Fruit fly (Drosophila melanogaster): ENCODE measurements around the gene CtIP.

CtIP gene

DNA sequence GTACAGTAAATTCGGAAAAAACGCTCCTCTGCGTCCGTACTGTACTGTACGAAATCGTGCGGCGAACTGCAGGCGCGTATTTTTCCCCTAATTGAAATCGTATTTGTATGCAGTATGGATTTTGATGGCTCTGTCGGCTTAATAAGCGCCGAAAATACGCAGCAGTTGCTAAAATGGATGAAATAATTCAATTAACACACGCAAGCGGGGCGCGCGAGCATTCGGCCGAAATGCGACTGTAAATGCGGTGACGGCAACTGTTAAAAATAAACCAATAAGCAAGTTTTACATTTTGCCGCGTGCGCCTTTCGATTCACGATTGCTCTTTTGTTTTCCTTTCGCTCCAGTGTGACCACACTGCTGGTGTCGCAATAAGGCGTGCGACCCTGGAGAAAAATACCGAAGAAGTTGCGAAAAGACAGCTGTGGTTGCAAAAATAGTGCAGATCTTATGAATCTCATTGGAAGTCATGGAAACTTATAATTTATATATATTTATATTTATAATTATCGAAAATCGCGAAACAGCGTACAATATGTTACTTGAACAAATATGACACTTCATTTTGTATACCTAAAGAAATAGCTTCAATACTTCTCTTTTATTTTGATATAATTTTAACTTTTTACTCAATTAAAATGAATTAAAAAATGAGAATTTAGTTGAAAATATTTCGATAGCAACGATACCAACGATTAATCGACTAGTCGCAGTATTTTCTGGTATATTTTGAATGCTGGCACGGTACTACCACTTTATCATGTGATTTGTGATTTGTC is 37.2 kb downstream of the CtIP start, which contains the start of the genes CG32428 and CG5969 (continued):
- no peak for TF ChIP-seq CG10654 (GFP tag; optimal IDR thresholded peaks at IDR 0.05)
- peak; percentile 44; the same call in 1 of the 2 replicates for TF ChIP-seq Xrp1 (GFP tag; IDR thresholded peaks at IDR 0.05)
- peak; percentile 65 for TF ChIP-seq caup (GFP tag; optimal IDR thresholded peaks at IDR 0.05; ENCODE audit: severe bottlenecking)
- no peak for TF ChIP-seq kah (GFP tag; optimal IDR thresholded peaks at IDR 0.05)
- TF ChIP-seq Sry-δ (GFP tag; optimal IDR thresholded peaks at IDR 0.05), result no peak
- TF ChIP-seq insv (GFP tag; optimal IDR thresholded peaks at IDR 0.05), result peak in 1 of 2 experiments; percentile 70
- no peak for TF ChIP-seq pita (GFP tag; optimal IDR thresholded peaks at IDR 0.05)
- TF ChIP-seq kay (GFP tag; optimal IDR thresholded peaks at IDR 0.05), result peak; percentile 1
- TF ChIP-seq Ptx1 (GFP tag; IDR thresholded peaks at IDR 0.05), result peak; percentile 70
- peak; percentile 52 for TF ChIP-seq Sox100B (GFP tag; optimal IDR thresholded peaks at IDR 0.05)
- 0 out of 2 replicates have a peak, but pooled peaks have one; percentile 23 for TF ChIP-seq gsb (GFP tag; IDR thresholded peaks at IDR 0.05)
- TF ChIP-seq zf30C (GFP tag; optimal IDR thresholded peaks at IDR 0.05), result no peak
- TF ChIP-seq CG14710 (tag; optimal IDR thresholded peaks at IDR 0.05), result peak; percentile 96
- TF ChIP-seq sisA (GFP tag; IDR thresholded peaks at IDR 0.05), result peak; percentile 37; the same call in 1 of the 2 replicates
- no peak for TF ChIP-seq Atf-2 (GFP tag; optimal IDR thresholded peaks at IDR 0.05)
- TF ChIP-seq tin (GFP tag; optimal IDR thresholded peaks at IDR 0.05), result no peak
- TF ChIP-seq CG1647 (GFP tag; optimal IDR thresholded peaks at IDR 0.05), result no peak
- no peak for TF ChIP-seq dan (GFP tag; IDR thresholded peaks at IDR 0.05)
- no peak for TF ChIP-seq da (GFP tag; optimal IDR thresholded peaks at IDR 0.05)
- no peak for TF ChIP-seq Dfd (GFP tag; optimal IDR thresholded peaks at IDR 0.05)
- TF ChIP-seq CG2889 (GFP tag; IDR thresholded peaks at IDR 0.05), result no peak; the same call in 2 of the 3 replicates
- peak; percentile 57 for TF ChIP-seq ranshi (GFP tag; IDR thresholded peaks at IDR 0.05)
- peak; percentile 62 for TF ChIP-seq B-H1 (GFP tag; IDR thresholded peaks at IDR 0.05)
- no peak for TF ChIP-seq dimm (GFP tag; IDR thresholded peaks at IDR 0.05)
- TF ChIP-seq Xbp1 (GFP tag; optimal IDR thresholded peaks at IDR 0.05), result peak; percentile 59
- no peak for TF ChIP-seq sc (optimal IDR thresholded peaks at IDR 0.05)
- TF ChIP-seq sc (GFP tag; optimal IDR thresholded peaks at IDR 0.05), result no peak
- TF ChIP-seq z (GFP tag; IDR thresholded peaks at IDR 0.05), result no peak
- TF ChIP-seq CG14860 (GFP tag; IDR thresholded peaks at IDR 0.05; ENCODE audit: partially characterized antibody), result no peak
- TF ChIP-seq CG13775 (GFP tag; optimal IDR thresholded peaks at IDR 0.05), result peak; percentile 58
- TF ChIP-seq CG18619 (GFP tag; optimal IDR thresholded peaks at IDR 0.05), result peak; percentile 58
- TF ChIP-seq lmd (GFP tag; IDR thresholded peaks at IDR 0.05), result peak; percentile 64
- TF ChIP-seq D19B (GFP tag; optimal IDR thresholded peaks at IDR 0.05), result peak; percentile 24
- peak; percentile 47 to 59 for TF ChIP-seq dpn (GFP tag; optimal IDR thresholded peaks at IDR 0.05)
- no peak for TF ChIP-seq BtbVII (GFP tag; optimal IDR thresholded peaks at IDR 0.05)
- TF ChIP-seq ftz-f1 (GFP tag; optimal IDR thresholded peaks at IDR 0.05), result peak; percentile 80
- no peak for TF ChIP-seq luna (GFP tag; optimal IDR thresholded peaks at IDR 0.05)
- peak; percentile 52 for TF ChIP-seq Fer2 (tag; optimal IDR thresholded peaks at IDR 0.05)
- peak; percentile 73 for TF ChIP-seq Fer3 (tag; optimal IDR thresholded peaks at IDR 0.05)
- no peak; the same call in 1 of the 2 replicates for TF ChIP-seq CG31441 (GFP tag; IDR thresholded peaks at IDR 0.05)
- peak; percentile 73; the same call in 2 of the 3 replicates for TF ChIP-seq Dbx (GFP tag; IDR thresholded peaks at IDR 0.05)
- TF ChIP-seq zfh1 (GFP tag; IDR thresholded peaks at IDR 0.05), result peak; percentile 62; the same call in 2 of the 3 replicates
- no peak for TF ChIP-seq tna (GFP tag; IDR thresholded peaks at IDR 0.05; ENCODE audit: partially characterized antibody)
- no peak for TF ChIP-seq her (GFP tag; optimal IDR thresholded peaks at IDR 0.05)
- TF ChIP-seq vfl (GFP tag; optimal IDR thresholded peaks at IDR 0.05), result no peak
- no peak for TF ChIP-seq Mes4 (GFP tag; optimal IDR thresholded peaks at IDR 0.05)
- TF ChIP-seq Hr78 (GFP tag; optimal IDR thresholded peaks at IDR 0.05), result no peak
- peak; percentile 57 for TF ChIP-seq Dp (GFP tag; optimal IDR thresholded peaks at IDR 0.05)
- TF ChIP-seq Dip2 (GFP tag; IDR thresholded peaks at IDR 0.05), result no peak
- peak; percentile 71 for TF ChIP-seq CG3847 (GFP tag; IDR thresholded peaks at IDR 0.05)
